Worm (Caenorhabditis elegans): ENCODE measurements around the gene F40G9.18.
"Not testable (repeated sequence)": the region's sequence is repeated elsewhere in the genome, so short reads cannot be mapped to it uniquely, and the experiment has no call there.

The F40G9.18 gene

ce11 chrIII:145078-145477, 24.3 kb downstream of the F40G9.18 start, which contains the start of the genes T17A3.12 and fbxb-83:
Gene T17A3.12, minus strand, starts transcription at chrIII:145178.
Gene fbxb-83, minus strand, starts transcription at chrIII:145211.
- no peak for TF ChIP-seq unc-62 (GFP tag; optimal IDR thresholded peaks at IDR 0.05)

ce11 chrIII:143121-143520, 26.3 kb downstream of the F40G9.18 start, which contains the start of gene fbxb-82:
Gene fbxb-82, minus strand, starts transcription at chrIII:143221.
- TF ChIP-seq unc-62 (GFP tag; optimal IDR thresholded peaks at IDR 0.05), result no peak

ce11 chrIII:140904-141303, 28.5 kb downstream of the F40G9.18 start, which contains the start of gene fbxb-81:
Gene fbxb-81, minus strand, starts transcription at chrIII:141217.
- TF ChIP-seq unc-62 (GFP tag; optimal IDR thresholded peaks at IDR 0.05), result no peak

- no peak for TF ChIP-seq unc-62 (GFP tag; optimal IDR thresholded peaks at IDR 0.05)
These were observed 35.2 kb downstream of the F40G9.18 start, which contains the start of gene pals-25 for ce11 chrIII:134194-134593. Gene pals-25, plus strand, starts transcription at chrIII:134494.

ce11 chrIII:132118-132517, 37.3 kb downstream of the F40G9.18 start, which contains the start of gene pals-22:
Gene pals-22, plus strand, starts transcription at chrIII:132418.
- TF ChIP-seq unc-62 (GFP tag; optimal IDR thresholded peaks at IDR 0.05), result no peak

- no peak for TF ChIP-seq unc-62 (GFP tag; optimal IDR thresholded peaks at IDR 0.05)
These were observed 37.8 kb downstream of the F40G9.18 start for ce11 chrIII:131627-132026.

- TF ChIP-seq unc-62 (GFP tag; optimal IDR thresholded peaks at IDR 0.05), result no peak
These were observed 38.7 kb downstream of the F40G9.18 start, which contains the start of the genes nhr-280 and C29F9.2 for ce11 chrIII:130650-131049. Gene nhr-280, minus strand, starts transcription at chrIII:130750. Gene C29F9.2, plus strand, starts transcription at chrIII:130947.

ce11 chrIII:124478-124877, 44.9 kb downstream of the F40G9.18 start, which contains the start of gene pals-23:
Gene pals-23, plus strand, starts transcription at chrIII:124778.
- no peak for TF ChIP-seq unc-62 (GFP tag; optimal IDR thresholded peaks at IDR 0.05)

ce11 chrIII:121983-122449, 47.4 kb downstream of the F40G9.18 start, which contains the start of gene C29F9.12:
Gene C29F9.12, minus strand, starts transcription at chrIII:122033.
- not testable (repeated sequence) for TF ChIP-seq unc-62 (GFP tag; optimal IDR thresholded peaks at IDR 0.05)

ce11 chrIII:120199-120598, 49.2 kb downstream of the F40G9.18 start, which contains the start of gene pals-24:
Gene pals-24, plus strand, starts transcription at chrIII:120435.
- TF ChIP-seq unc-62 (GFP tag; optimal IDR thresholded peaks at IDR 0.05), result no peak

- no peak for TF ChIP-seq unc-62 (GFP tag; optimal IDR thresholded peaks at IDR 0.05)
These were observed 51.5 kb downstream of the F40G9.18 start for ce11 chrIII:117857-118256.

Data from whole organism, dauer.